Fruit fly (Drosophila melanogaster): ENCODE data around the gene CG3156.

The CG3156 gene

DNA sequence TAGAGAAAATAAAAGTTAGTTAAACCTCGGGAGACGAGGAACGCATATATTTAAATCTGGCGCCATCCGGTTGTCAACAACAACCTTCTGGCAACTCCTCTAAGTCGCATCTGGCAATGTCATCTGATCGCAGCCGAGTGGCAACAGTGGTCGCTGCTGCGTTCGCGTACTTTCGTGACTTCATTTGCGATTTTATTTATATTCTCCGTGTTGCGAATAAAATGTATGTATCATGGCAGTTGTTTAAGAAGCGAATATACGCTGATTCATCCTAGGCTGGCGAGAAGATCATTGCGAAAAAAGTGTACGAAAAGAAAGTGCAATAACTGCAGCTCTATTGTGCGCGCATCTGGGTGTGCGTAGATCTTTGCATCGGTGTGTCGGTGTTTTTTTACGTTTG, 8.6 kb downstream of the CG3156 start, which contains the start of gene svr (continued):
- TF ChIP-seq E2f2 (GFP tag; IDR thresholded peaks at IDR 0.05) (peak; percentile 95), bbx (GFP tag; IDR thresholded peaks at IDR 0.05; ENCODE audit: partially characterized antibody) (peak; percentile 58), CG1024 (GFP tag; IDR thresholded peaks at IDR 0.05) (no peak), CHES-1-like (GFP tag; optimal IDR thresholded peaks at IDR 0.05) (no peak), CG13624 (GFP tag; optimal IDR thresholded peaks at IDR 0.05) (no peak), CG13894 (tag; optimal IDR thresholded peaks at IDR 0.05) (no peak), exex (tag; optimal IDR thresholded peaks at IDR 0.05) (no peak), CG12744 (GFP tag; optimal IDR thresholded peaks at IDR 0.05) (no peak), wek (GFP tag; optimal IDR thresholded peaks at IDR 0.05) (no peak), luna (GFP tag; optimal IDR thresholded peaks at IDR 0.05) (no peak), CG11504 (tag; optimal IDR thresholded peaks at IDR 0.05) (peak; percentile 12), Bteb2 (GFP tag; optimal IDR thresholded peaks at IDR 0.05) (no peak), CG4730 (GFP tag; IDR thresholded peaks at IDR 0.05) (no peak), CG12769 (tag; optimal IDR thresholded peaks at IDR 0.05) (no peak), CG7928 (GFP tag; optimal IDR thresholded peaks at IDR 0.05) (no peak), sens (GFP tag) (peak; percentile 83), CG6272 (GFP tag; IDR thresholded peaks at IDR 0.05) (no peak), insv (GFP tag; optimal IDR thresholded peaks at IDR 0.05) (no peak), mld (GFP tag; IDR thresholded peaks at IDR 0.05; ENCODE audit: partially characterized antibody) (no peak), CG12219 (GFP tag; optimal IDR thresholded peaks at IDR 0.05) (no peak), CG7786 (GFP tag; optimal IDR thresholded peaks at IDR 0.05) (no peak), CG8359 (GFP tag; optimal IDR thresholded peaks at IDR 0.05; ENCODE audit: borderline replicate concordance) (no peak), disco-r (GFP tag; optimal IDR thresholded peaks at IDR 0.05) (no peak), gfzf (GFP tag; optimal IDR thresholded peaks at IDR 0.05) (peak; percentile 19), zfh1 (GFP tag; IDR thresholded peaks at IDR 0.05) (no peak), onecut (GFP tag; IDR thresholded peaks at IDR 0.05) (no peak), dm (GFP tag; optimal IDR thresholded peaks at IDR 0.05) (no peak), toy (GFP tag; IDR thresholded peaks at IDR 0.05) (no peak), HLH3B (GFP tag; IDR thresholded peaks at IDR 0.05) (no peak), CG34224 (GFP tag; IDR thresholded peaks at IDR 0.05; ENCODE audit: partially characterized antibody) (no peak), hb (GFP tag; IDR thresholded peaks at IDR 0.05; ENCODE audit: partially characterized antibody) (no peak), nom (GFP tag; optimal IDR thresholded peaks at IDR 0.05) (peak; percentile 21), CG15479 (GFP tag; optimal IDR thresholded peaks at IDR 0.05) (no peak), Dll (GFP tag; IDR thresholded peaks at IDR 0.05; ENCODE audit: partially characterized antibody) (0 out of 4 replicates have a peak, but pooled peaks have one; percentile 34), row (GFP tag; IDR thresholded peaks at IDR 0.05) (0 out of 3 replicates have a peak, but pooled peaks have one; percentile 9)

DNA sequence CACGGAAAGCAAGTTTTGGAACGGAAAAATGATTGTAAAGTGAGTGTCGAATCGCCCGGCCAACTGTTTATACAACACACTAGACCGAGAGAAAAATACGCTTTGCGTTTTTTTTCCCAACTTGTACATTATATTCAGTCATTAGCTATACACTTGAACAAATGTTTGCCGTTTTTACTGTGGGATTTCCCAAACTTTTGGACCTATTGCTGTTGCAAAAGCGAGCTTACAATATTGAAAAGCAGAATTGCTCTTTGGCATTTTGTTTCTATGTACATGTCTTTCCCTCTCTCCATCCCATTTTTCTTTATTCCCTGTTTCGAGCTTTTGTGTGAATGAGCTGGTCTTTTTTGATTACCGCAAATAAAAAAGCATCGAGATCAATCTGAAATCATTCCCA, 9.7 kb downstream of the CG3156 start:
- peak; percentile 12 for TF ChIP-seq CG34376 (GFP tag; optimal IDR thresholded peaks at IDR 0.05)
- TF ChIP-seq Rx (GFP tag; IDR thresholded peaks at IDR 0.05) = no peak
- peak in 1 of 2 experiments; percentile 35 for TF ChIP-seq Pdp1 (GFP tag; optimal IDR thresholded peaks at IDR 0.05)
- TF ChIP-seq Hmr (GFP tag; optimal IDR thresholded peaks at IDR 0.05) = peak; percentile 6
- TF ChIP-seq CG14050 (GFP tag; IDR thresholded peaks at IDR 0.05) = no peak

Data from whole organism, embryonic.